Fruit fly (Drosophila melanogaster): Measurements from ENCODE around the gene CG9663.

- TF ChIP-seq CG12659 (GFP tag; optimal IDR thresholded peaks at IDR 0.05) = no peak
- no peak for TF ChIP-seq nerfin-2 (GFP tag; IDR thresholded peaks at IDR 0.05; ENCODE audit: partially characterized antibody)
Measured at dm6 chr2L:3293718-3294340, 9.1 kb downstream of the CG9663 start.
